Fruit fly (Drosophila melanogaster) whole organism, embryonic: Measurements from ENCODE around the gene Slimp.

Experiments
- CG12219 ChIP-seq: fragments of 200-800 bp; sonication (Bioruptor generic); optimal IDR thresholded peaks from 3 replicates; lab custom pipeline; 2018; ENCODE audit warnings: missing biosample characterization, mild to moderate bottlenecking, missing genetic modification characterization
- CG12236 ChIP-seq: fragments of 200-800 bp; sonication (Bioruptor generic); optimal IDR thresholded peaks from 2 replicates; lab custom pipeline; 2016; ENCODE audit warnings: missing biosample characterization, missing genetic modification characterization
- CG12744 ChIP-seq: fragments of 200-800 bp; sonication (Bioruptor generic); optimal IDR thresholded peaks from 2 replicates; lab custom pipeline; 2016; ENCODE audit warnings: missing biosample characterization, missing genetic modification characterization
- CG12769 ChIP-seq: fragments of 200-800 bp; sonication (Bioruptor generic); optimal IDR thresholded peaks from 2 replicates; lab custom pipeline; 2019; ENCODE audit warnings: missing biosample characterization, mild to moderate bottlenecking, missing genetic modification characterization, moderate library complexity
- CG14014 ChIP-seq: fragments of 200-800 bp; sonication (Bioruptor generic); IDR thresholded peaks from 2 replicates; pipeline ENCODE4 v1.3.6; 2022; ENCODE audit warnings: missing biosample characterization, missing genetic modification characterization
- CG1647 ChIP-seq: fragments of 200-800 bp; sonication (Bioruptor generic); optimal IDR thresholded peaks from 3 replicates; lab custom pipeline; 2016; ENCODE audit warnings: missing biosample characterization, missing genetic modification characterization
- CG16815 ChIP-seq: fragments of 200-800 bp; sonication (Bioruptor generic); optimal IDR thresholded peaks from 3 replicates; lab custom pipeline; 2017; ENCODE audit warnings: missing biosample characterization, mild to moderate bottlenecking, missing genetic modification characterization
- CG17829 ChIP-seq: fragments of 200-800 bp; optimal IDR thresholded peaks from 2 replicates; lab custom pipeline; 2019; ENCODE audit warnings: missing biosample characterization, mild to moderate bottlenecking, missing genetic modification characterization, moderate library complexity
- CG31365 ChIP-seq: fragments of 200-800 bp; sonication (Bioruptor generic); optimal IDR thresholded peaks from 2 replicates; lab custom pipeline; 2018; ENCODE audit warnings: missing biosample characterization, mild to moderate bottlenecking, missing genetic modification characterization
- CG3163 ChIP-seq: fragments of 200-800 bp; sonication (Bioruptor generic); optimal IDR thresholded peaks from 3 replicates; lab custom pipeline; 2016; ENCODE audit warnings: missing biosample characterization, missing genetic modification characterization
- CG33213 ChIP-seq: fragments of 200-800 bp; sonication (Bioruptor generic); optimal IDR thresholded peaks from 3 replicates; lab custom pipeline; 2016; ENCODE audit warnings: missing biosample characterization, missing genetic modification characterization
- CG5245 ChIP-seq: fragments of 200-800 bp; sonication (Bioruptor generic); optimal IDR thresholded peaks from 3 replicates; lab custom pipeline; 2016; ENCODE audit warnings: missing biosample characterization, missing genetic modification characterization
- CG6689 ChIP-seq: fragments of 200-800 bp; sonication (Bioruptor generic); IDR thresholded peaks from 2 replicates; pipeline ENCODE4 v1.3.6; 2022; ENCODE audit warnings: missing biosample characterization, missing genetic modification characterization
- CG8290 ChIP-seq, 3 experiments: fragments of 200-800 bp; sonication (Bioruptor generic); optimal IDR thresholded peaks; 2 replicates each; lab custom pipeline; 2016 to 2019; ENCODE audit warnings: missing biosample characterization in 3 of 3, missing genetic modification characterization in 3 of 3, mild to moderate bottlenecking in 2 of 3, moderate library complexity in 1 of 3
- CG8765 ChIP-seq: fragments of 200-800 bp; sonication (Bioruptor generic); IDR thresholded peaks from 2 replicates; pipeline ENCODE4 v1.3.6; 2022; ENCODE audit warnings: missing biosample characterization, missing genetic modification characterization
- CG8944 ChIP-seq: fragments of 200-800 bp; sonication (Bioruptor generic); optimal IDR thresholded peaks from 3 replicates; lab custom pipeline; 2016; ENCODE audit warnings: missing biosample characterization, missing genetic modification characterization
- CG9437 ChIP-seq: fragments of 200-800 bp; sonication (Bioruptor generic); optimal IDR thresholded peaks from 2 replicates; lab custom pipeline; 2018; ENCODE audit warnings: missing biosample characterization, mild to moderate bottlenecking, missing genetic modification characterization
- Chrac-16 ChIP-seq: fragments of 200-800 bp; sonication (Bioruptor generic); optimal IDR thresholded peaks from 3 replicates; lab custom pipeline; 2016; ENCODE audit warnings: missing biosample characterization, missing genetic modification characterization
- CoRest ChIP-seq: fragments of 200-800 bp; sonication (Bioruptor generic); optimal IDR thresholded peaks from 3 replicates; lab custom pipeline; 2018; ENCODE audit warnings: missing biosample characterization, mild to moderate bottlenecking, missing genetic modification characterization, moderate library complexity
- Deaf1 ChIP-seq: fragments of 200-800 bp; optimal IDR thresholded peaks from 3 replicates; lab custom pipeline; 2019; ENCODE audit warnings: missing biosample characterization, mild to moderate bottlenecking, missing genetic modification characterization, moderate library complexity
- Dek ChIP-seq: fragments of 200-800 bp; sonication (Bioruptor generic); optimal IDR thresholded peaks from 3 replicates; lab custom pipeline; 2019; ENCODE audit warnings: missing biosample characterization, mild to moderate bottlenecking, missing genetic modification characterization, moderate library complexity
- Hr51 ChIP-seq, 2 experiments: fragments of 200-800 bp; sonication (Bioruptor generic); optimal IDR thresholded peaks; 2 replicates in 1 of 2; 3 replicates in 1 of 2; lab custom pipeline; 2016 to 2018; ENCODE audit warnings: missing biosample characterization in 2 of 2, missing genetic modification characterization in 2 of 2, mild to moderate bottlenecking in 1 of 2, moderate library complexity in 1 of 2
- Kr ChIP-seq: fragments of 200-800 bp; sonication (Bioruptor generic); optimal IDR thresholded peaks from 2 replicates; lab custom pipeline; 2017; ENCODE audit warnings: missing biosample characterization, mild to moderate bottlenecking, missing genetic modification characterization
- Oaz ChIP-seq: fragments of 200-800 bp; sonication (Bioruptor generic); IDR thresholded peaks from 2 replicates; pipeline ENCODE4 v1.3.6; 2022; ENCODE audit warnings: missing biosample characterization, missing genetic modification characterization
- Scr ChIP-seq: fragments of 200-800 bp; sonication (Bioruptor generic); IDR thresholded peaks from 2 replicates; pipeline ENCODE4 v1.3.6; 2022; ENCODE audit warnings: missing biosample characterization, missing genetic modification characterization; ENCODE audit not compliant: partially characterized antibody
- Sin3A ChIP-seq: fragments of >200 bp; optimal IDR thresholded peaks from 2 replicates; lab custom pipeline; 2018
- Trl ChIP-seq, 3 experiments: fragments of >200 bp in 2 of 3; fragments of 200-800 bp in 1 of 3; sonication (Bioruptor generic) in 1 of 3; optimal IDR thresholded peaks; 2 replicates in 1 of 3; 3 replicates in 2 of 3; lab custom pipeline; 2016 to 2017; ENCODE audit warnings: missing biosample characterization in 1 of 3, missing genetic modification characterization in 1 of 3
- ase ChIP-seq: fragments of 200-800 bp; sonication (Bioruptor generic); IDR thresholded peaks from 3 replicates; pipeline ENCODE4 v1.3.6; 2022; ENCODE audit warnings: missing biosample characterization, missing genetic modification characterization
- bsh ChIP-seq, 2 experiments: fragments of 200-800 bp; sonication (Bioruptor generic); optimal IDR thresholded peaks; 2 replicates each; lab custom pipeline; 2017 to 2018; ENCODE audit warnings: mild to moderate bottlenecking in 2 of 2, missing biosample characterization in 2 of 2, missing genetic modification characterization in 2 of 2, moderate library complexity in 1 of 2
- cato ChIP-seq: fragments of 200-800 bp; sonication (Bioruptor generic); optimal IDR thresholded peaks from 2 replicates; lab custom pipeline; 2016; ENCODE audit warnings: missing biosample characterization, missing genetic modification characterization, borderline replicate concordance
- chinmo ChIP-seq: fragments of 200-800 bp; sonication (Bioruptor generic); IDR thresholded peaks from 4 replicates; pipeline ENCODE4 v1.3.6; 2022; ENCODE audit warnings: missing biosample characterization, missing genetic modification characterization; ENCODE audit not compliant: partially characterized antibody
- grau ChIP-seq: fragments of 200-800 bp; optimal IDR thresholded peaks from 3 replicates; lab custom pipeline; 2019; ENCODE audit warnings: missing biosample characterization, mild to moderate bottlenecking, missing genetic modification characterization, moderate library complexity
- hkb ChIP-seq, 2 experiments: fragments of 200-800 bp in 1 of 2; fragments of >200 bp in 1 of 2; sonication (Bioruptor generic) in 1 of 2; IDR thresholded peaks in 1 of 2; optimal IDR thresholded peaks in 1 of 2; 2 replicates each; pipeline versions ENCODE4 v1.3.6 to Lab custom; 2017 to 2022; ENCODE audit warnings: missing biosample characterization in 1 of 2, missing genetic modification characterization in 1 of 2
- lbe ChIP-seq: fragments of 200-800 bp; sonication (Bioruptor generic); optimal IDR thresholded peaks from 2 replicates; lab custom pipeline; 2016; ENCODE audit warnings: missing biosample characterization, mild to moderate bottlenecking, missing genetic modification characterization
- nmo ChIP-seq: fragments of 200-800 bp; sonication (Bioruptor generic); optimal IDR thresholded peaks from 2 replicates; lab custom pipeline; 2018; ENCODE audit warnings: missing biosample characterization, mild to moderate bottlenecking, missing genetic modification characterization, moderate library complexity
- oc ChIP-seq: fragments of 200-800 bp; sonication (Bioruptor generic); optimal IDR thresholded peaks from 2 replicates; lab custom pipeline; 2018; ENCODE audit warnings: missing biosample characterization, mild to moderate bottlenecking, missing genetic modification characterization, moderate library complexity
- otp ChIP-seq: fragments of 200-800 bp; sonication (Bioruptor generic); IDR thresholded peaks from 3 replicates; pipeline ENCODE4, ENCODE4 v1.3.6; 2022; ENCODE audit warnings: missing biosample characterization, missing genetic modification characterization
- pho ChIP-seq: fragments of 200-800 bp; sonication (Bioruptor generic); optimal IDR thresholded peaks from 2 replicates; lab custom pipeline; 2016; ENCODE audit warnings: missing biosample characterization, missing genetic modification characterization
- pita ChIP-seq: fragments of 200-800 bp; sonication (Bioruptor generic); optimal IDR thresholded peaks from 2 replicates; lab custom pipeline; 2017; ENCODE audit warnings: missing biosample characterization, mild to moderate bottlenecking, missing genetic modification characterization
- prd ChIP-seq, 3 experiments: fragments of >200 bp in 2 of 3; fragments of 200-800 bp in 1 of 3; sonication (Bioruptor generic) in 1 of 3; optimal IDR thresholded peaks in 2 of 3; IDR thresholded peaks in 1 of 3; 2 replicates in 2 of 3; 3 replicates in 1 of 3; pipeline versions ENCODE4 v1.3.6 to Lab custom; 2017 to 2022; ENCODE audit warnings: missing biosample characterization in 1 of 3, missing genetic modification characterization in 1 of 3
- pzg ChIP-seq: fragments of 200-800 bp; sonication (Bioruptor generic); optimal IDR thresholded peaks from 3 replicates; lab custom pipeline; 2018; ENCODE audit warnings: missing biosample characterization, mild to moderate bottlenecking, missing genetic modification characterization, moderate library complexity
- ro ChIP-seq: fragments of 200-800 bp; sonication (Bioruptor generic); IDR thresholded peaks from 2 replicates; pipeline ENCODE4 v1.3.6; 2022; ENCODE audit warnings: missing biosample characterization, missing genetic modification characterization
- row ChIP-seq: fragments of 200-800 bp; sonication (Bioruptor generic); IDR thresholded peaks from 3 replicates; pipeline ENCODE4 v1.3.6; 2022; ENCODE audit warnings: missing biosample characterization, missing genetic modification characterization
- run ChIP-seq: fragments of 200-800 bp; sonication (Bioruptor generic); optimal IDR thresholded peaks from 3 replicates; lab custom pipeline; 2018; ENCODE audit warnings: missing biosample characterization, mild to moderate bottlenecking, missing genetic modification characterization
- sob ChIP-seq: fragments of 200-800 bp; sonication (Bioruptor generic); IDR thresholded peaks from 2 replicates; pipeline ENCODE4 v1.3.6; 2022; ENCODE audit warnings: missing biosample characterization, missing genetic modification characterization
- sqz ChIP-seq: fragments of 200-800 bp; sonication (Bioruptor generic); optimal IDR thresholded peaks from 3 replicates; lab custom pipeline; 2018; ENCODE audit warnings: missing biosample characterization, mild to moderate bottlenecking, missing genetic modification characterization
- ssp ChIP-seq: fragments of 200-800 bp; sonication (Bioruptor generic); IDR thresholded peaks from 2 replicates; pipeline ENCODE4 v1.3.6; 2022; ENCODE audit warnings: missing biosample characterization, missing genetic modification characterization
- wor ChIP-seq: fragments of 200-800 bp; sonication (Bioruptor generic); IDR thresholded peaks from 2 replicates; pipeline ENCODE4 v1.3.6; 2022; ENCODE audit warnings: missing biosample characterization, missing genetic modification characterization
- zfh2 ChIP-seq: fragments of 200-800 bp; sonication (Bioruptor generic); optimal IDR thresholded peaks from 2 replicates; lab custom pipeline; 2016; ENCODE audit warnings: missing biosample characterization, missing genetic modification characterization

Slimp gene

DNA sequence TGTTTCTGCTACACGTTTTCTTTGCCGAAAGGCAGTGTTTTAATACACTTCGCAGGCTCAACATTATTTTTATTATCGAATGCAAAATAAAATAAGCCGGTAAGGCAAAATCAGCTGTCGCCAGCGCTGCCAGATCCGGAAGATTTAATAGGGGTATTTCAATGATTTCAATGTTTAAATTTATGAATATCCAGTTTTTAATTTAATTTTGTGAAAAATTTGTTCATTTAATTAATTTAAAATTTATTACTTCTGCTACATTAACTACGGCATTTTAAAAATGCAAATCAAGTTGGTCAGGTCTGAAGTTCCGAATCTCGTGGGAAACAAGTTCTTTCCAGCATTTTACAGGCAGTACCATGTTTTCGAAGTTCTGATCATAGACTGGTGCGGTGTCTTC, at the start of gene Slimp (continued):
- TF ChIP-seq sob (0 out of 2 replicates have a peak, but pooled peaks have one; percentile 20), Deaf1 (no peak), Sin3A (lab: Kevin White, UChicago) (peak; percentile 28), pho (GFP tag; lab: Kevin White, UChicago) (no peak), run (tag; lab: Kevin White, UChicago) (no peak), CG12219 (GFP tag; lab: Kevin White, UChicago) (no peak), Dek (tag; lab: Kevin White, UChicago) (no peak), CG8290 (GFP tag; optimal IDR thresholded peaks at IDR 0.05; lab: Kevin White, UChicago) (no peak), CG8290 (tag; optimal IDR thresholded peaks at IDR 0.05; lab: Kevin White, UChicago) (no peak), Trl (optimal IDR thresholded peaks at IDR 0.05; lab: Kevin White, UChicago) (no peak), Trl (GFP tag; optimal IDR thresholded peaks at IDR 0.05; lab: Kevin White, UChicago) (no peak), otp (no peak), CG12769 (no peak), CG8765 (GFP tag; lab: Robert Waterston, UW) (no peak), hkb (optimal IDR thresholded peaks at IDR 0.05; lab: Kevin White, UChicago) (no peak), hkb (GFP tag; IDR thresholded peaks at IDR 0.05; lab: Robert Waterston, UW) (0 out of 2 replicates have a peak, but pooled peaks have one; percentile 28), row (GFP tag; lab: Robert Waterston, UW) (peak; percentile 47; the same call in 2 of the 3 replicates), ssp (0 out of 2 replicates have a peak, but pooled peaks have one; percentile 10), pita (GFP tag; lab: Kevin White, UChicago) (no peak), CG16815 (GFP tag; lab: Kevin White, UChicago) (no peak), nmo (GFP tag; lab: Kevin White, UChicago) (peak; percentile 25), CG6689 (GFP tag; lab: Robert Waterston, UW) (no peak), CG31365 (no peak), CG17829 (tag; lab: Kevin White, UChicago) (peak; percentile 13), CG8944 (no peak), grau (tag; lab: Kevin White, UChicago) (peak; percentile 40), CG5245 (GFP tag; lab: Kevin White, UChicago) (no peak), Hr51 (GFP tag; optimal IDR thresholded peaks at IDR 0.05; lab: Kevin White, UChicago) (peak in 1 of 2 experiments; percentile 26), wor (GFP tag; lab: Robert Waterston, UW) (no peak), CG14014 (GFP tag; lab: Robert Waterston, UW) (no peak), Scr (GFP tag; lab: Robert Waterston, UW) (0 out of 2 replicates have a peak, but pooled peaks have one; percentile 2), bsh (GFP tag; optimal IDR thresholded peaks at IDR 0.05; lab: Kevin White, UChicago) (peak in 1 of 2 experiments; percentile 32), CG9437 (GFP tag; lab: Kevin White, UChicago) (no peak), pzg (peak; percentile 34), Oaz (GFP tag; lab: Robert Waterston, UW) (no peak), cato (GFP tag; lab: Kevin White, UChicago) (no peak), chinmo (GFP tag; lab: Robert Waterston, UW) (no peak), CG1647 (no peak), ro (GFP tag; lab: Robert Waterston, UW) (no peak), CG33213 (GFP tag; lab: Kevin White, UChicago) (no peak), zfh2 (GFP tag; lab: Kevin White, UChicago) (no peak), prd (optimal IDR thresholded peaks at IDR 0.05; lab: Kevin White, UChicago) (no peak), prd (GFP tag; IDR thresholded peaks at IDR 0.05; lab: Robert Waterston, UW) (no peak), CG3163 (GFP tag; lab: Kevin White, UChicago) (no peak), Kr (GFP tag; lab: Kevin White, UChicago) (no peak), CG12236 (no peak), ase (no peak), CoRest (tag; lab: Kevin White, UChicago) (peak; percentile 8), Chrac-16 (peak; percentile 17), CG12744 (no peak), sqz (GFP tag; lab: Kevin White, UChicago) (peak; percentile 69), lbe (GFP tag; lab: Kevin White, UChicago) (peak; percentile 7), oc (no peak)
